Worm (Caenorhabditis elegans) whole organism, L1 larva: Measurements from ENCODE around the gene glr-4.

Experiments
- aly-2 ChIP-seq: fragments of 150-350 bp; optimal IDR thresholded peaks from 2 replicates; lab custom pipeline; 2014; ENCODE audit warnings: missing biosample characterization, missing genetic modification characterization
- efl-3 ChIP-seq: fragments of 200-800 bp; sonication (Bioruptor generic); optimal IDR thresholded peaks from 2 replicates; lab custom pipeline; 2018; ENCODE audit warnings: mild to moderate bottlenecking, missing genetic modification characterization, missing compliant biosample characterization

DNA sequence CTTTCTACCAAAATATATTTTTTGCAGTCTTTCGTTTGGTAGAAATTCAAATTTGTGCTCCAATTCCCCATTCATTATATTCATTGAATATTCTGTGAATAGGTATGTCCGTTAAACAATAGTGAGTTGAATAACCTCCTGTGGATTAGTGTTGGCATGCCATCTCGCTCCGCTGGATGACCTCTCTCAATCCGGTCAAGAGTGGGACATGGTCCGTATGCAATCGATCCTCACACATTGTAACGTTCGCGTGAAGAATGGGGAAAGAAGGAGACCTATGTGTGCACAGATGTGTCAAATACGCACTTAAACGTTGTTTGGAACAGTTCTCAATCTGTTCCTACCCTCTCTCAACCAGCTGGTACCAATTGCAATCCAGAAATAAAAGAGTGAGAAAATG lies 19.1 kb upstream of the glr-4 start:
- no peak for TF ChIP-seq efl-3 (GFP tag; lab: Kevin White, UChicago)
- TF ChIP-seq aly-2 (tag; lab: Kevin White, UChicago): no peak
